Worm (Caenorhabditis elegans): Measurements from ENCODE around the gene sip-1.

sip-1 gene

ce11 chrIII:10505943-10506698, 480 bp downstream of the sip-1 start (continued):
- peak; percentile 48; the same call in 1 of the 2 replicates for TF ChIP-seq Y67H2A.10 (GFP tag; conservative IDR thresholded peaks at IDR 0.05)
- peak; percentile 54 for TF ChIP-seq attf-5 (GFP tag; optimal IDR thresholded peaks at IDR 0.05)
- TF ChIP-seq pbrm-1 (GFP tag; IDR thresholded peaks at IDR 0.05), result peak; percentile 59
- TF ChIP-seq snpc-3.4 (tag; optimal IDR thresholded peaks at IDR 0.05), result peak; percentile 88
- peak; percentile 97 for TF ChIP-seq B0336.3 (GFP tag; IDR thresholded peaks at IDR 0.05)
- peak; percentile 44 for TF ChIP-seq F33H1.4 (GFP tag; IDR thresholded peaks at IDR 0.05)
- TF ChIP-seq repo-1 (tag; optimal IDR thresholded peaks at IDR 0.05), result peak; percentile 60
- peak; percentile 40; the same call in 1 of the 2 replicates for TF ChIP-seq ceh-100 (GFP tag; IDR thresholded peaks at IDR 0.05)
- no peak for TF ChIP-seq cebp-2 (GFP tag; IDR thresholded peaks at IDR 0.05)
- peak; percentile 17 for TF ChIP-seq atf-7 (tag; optimal IDR thresholded peaks at IDR 0.05)
- peak; percentile 55 for TF ChIP-seq mcd-1 (GFP tag; IDR thresholded peaks at IDR 0.05)
- TF ChIP-seq Y79H2A.3 (GFP tag; conservative IDR thresholded peaks at IDR 0.05), result peak; percentile 90
- TF ChIP-seq snpc-1.3 (tag; optimal IDR thresholded peaks at IDR 0.05; ENCODE audit: insufficient read depth), result peak; percentile 80
- TF ChIP-seq B0019.2 (GFP tag; conservative IDR thresholded peaks at IDR 0.05), result peak; percentile 26
- peak; percentile 83 for TF ChIP-seq madf-6 (GFP tag; IDR thresholded peaks at IDR 0.05)

ce11 chrIII:10505182-10505581, 1.4 kb downstream of the sip-1 start, which contains the start of the genes taf-11.3 and urm-1:
Gene taf-11.3 (minus strand): TSS chrIII:10505250.
Gene urm-1 (plus strand): TSS chrIII:10505480.
- TF ChIP-seq dpl-1 (GFP tag; optimal IDR thresholded peaks at IDR 0.05) (peak; percentile 60), mxl-1 (tag; optimal IDR thresholded peaks at IDR 0.05) (no peak), hsf-1 (GFP tag; IDR thresholded peaks at IDR 0.05) (no peak), T07F8.4 (tag; optimal IDR thresholded peaks at IDR 0.05) (no peak), hmg-1.2 (GFP tag; IDR thresholded peaks at IDR 0.05) (peak; percentile 93), ztf-18 (tag; optimal IDR thresholded peaks at IDR 0.05) (peak; percentile 74), nfya-1 (tag; optimal IDR thresholded peaks at IDR 0.05; ENCODE audit: borderline replicate concordance, insufficient read depth) (no peak), bed-1 (GFP tag; IDR thresholded peaks at IDR 0.05) (no peak), gei-17 (GFP tag; optimal IDR thresholded peaks at IDR 0.05) (no peak), repo-1 (tag; optimal IDR thresholded peaks at IDR 0.05) (no peak), aptf-3 (GFP tag; IDR thresholded peaks at IDR 0.05) (no peak), madf-6 (GFP tag; IDR thresholded peaks at IDR 0.05) (peak; percentile 67; the same call in 1 of the 2 replicates), K12H6.12 (tag; optimal IDR thresholded peaks at IDR 0.05) (no peak), F39B2.1 (GFP tag; IDR thresholded peaks at IDR 0.05) (no peak), bed-2 (GFP tag; IDR thresholded peaks at IDR 0.05) (no peak), Y95B8A.8 (GFP tag; IDR thresholded peaks at IDR 0.05) (no peak), efl-1 (GFP tag; optimal IDR thresholded peaks at IDR 0.05) (peak; percentile 50), cebp-2 (GFP tag; IDR thresholded peaks at IDR 0.05) (no peak), sdz-38 (tag; optimal IDR thresholded peaks at IDR 0.05) (no peak), F57A8.1 (GFP tag; optimal IDR thresholded peaks at IDR 0.05) (no peak), Y53G8AR.9 (GFP tag; conservative IDR thresholded peaks at IDR 0.05) (no peak), ceh-100 (GFP tag; IDR thresholded peaks at IDR 0.05) (peak; percentile 31; the same call in 1 of the 2 replicates), lin-54 (GFP tag; optimal IDR thresholded peaks at IDR 0.05) (peak; percentile 49), dpff-1 (tag; optimal IDR thresholded peaks at IDR 0.05) (no peak), attf-3 (GFP tag; conservative IDR thresholded peaks at IDR 0.05) (no peak), F55B11.4 (tag; optimal IDR thresholded peaks at IDR 0.05; ENCODE audit: borderline replicate concordance, insufficient read depth) (no peak), athp-1 (tag; optimal IDR thresholded peaks at IDR 0.05) (no peak), lin-40 (tag; optimal IDR thresholded peaks at IDR 0.05) (no peak), B0035.1 (tag; optimal IDR thresholded peaks at IDR 0.05) (no peak), snpc-1.3 (tag; optimal IDR thresholded peaks at IDR 0.05; ENCODE audit: insufficient read depth) (peak; percentile 15), tlf-1 (GFP tag; optimal IDR thresholded peaks at IDR 0.05) (no peak), attf-5 (GFP tag; optimal IDR thresholded peaks at IDR 0.05) (peak; percentile 55), nhr-27 (tag; optimal IDR thresholded peaks at IDR 0.05) (no peak), snpc-4 (GFP tag; optimal IDR thresholded peaks at IDR 0.05) (no peak), snpc-4 (tag; optimal IDR thresholded peaks at IDR 0.05) (peak in 2 of 4 experiments; percentile 11 to 69), rpc-1 (optimal IDR thresholded peaks at IDR 0.05) (no peak), rpc-1 (tag; optimal IDR thresholded peaks at IDR 0.05) (no peak)
